Fruit fly (Drosophila melanogaster): ENCODE data around the gene Coq4.

Coq4 gene

DNA sequence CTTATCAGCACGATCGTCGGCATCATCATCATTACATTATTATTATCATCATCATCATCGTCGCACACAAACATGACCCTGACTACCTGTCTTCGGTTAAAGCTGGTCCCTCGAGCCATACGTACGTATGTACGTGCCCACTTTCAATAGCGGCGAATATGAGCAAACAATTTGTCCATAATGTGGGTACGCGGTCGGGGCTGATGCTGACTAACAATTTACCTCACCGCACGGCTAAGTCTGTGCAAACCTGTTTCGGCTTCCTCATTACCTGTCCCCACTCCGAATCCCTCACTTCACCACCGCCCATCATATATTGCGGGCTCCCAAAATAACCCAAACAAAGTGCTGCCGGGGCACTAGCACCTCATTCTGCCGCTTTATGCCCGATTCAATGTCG lies 3.0 kb downstream of the Coq4 start (continued):
- TF ChIP-seq CG12236 (GFP tag; optimal IDR thresholded peaks at IDR 0.05) = no peak
- peak; percentile 46 for TF ChIP-seq kay (GFP tag; optimal IDR thresholded peaks at IDR 0.05)
- TF ChIP-seq cad (GFP tag; optimal IDR thresholded peaks at IDR 0.05) = no peak
- TF ChIP-seq ftz-f1 (GFP tag; optimal IDR thresholded peaks at IDR 0.05) = peak; percentile 21
- no peak for TF ChIP-seq Bteb2 (GFP tag; optimal IDR thresholded peaks at IDR 0.05)
- no peak for TF ChIP-seq PHDP (tag; optimal IDR thresholded peaks at IDR 0.05)
- TF ChIP-seq Med (GFP tag) = peak; percentile 48
- no peak for TF ChIP-seq CG2120 (GFP tag; optimal IDR thresholded peaks at IDR 0.05)
- no peak for TF ChIP-seq NC2β (GFP tag; optimal IDR thresholded peaks at IDR 0.05)
- no peak for TF ChIP-seq ab (GFP tag; optimal IDR thresholded peaks at IDR 0.05)
- 0 out of 2 replicates have a peak, but pooled peaks have one; percentile 9 for TF ChIP-seq CG16779 (GFP tag; IDR thresholded peaks at IDR 0.05)
- peak; percentile 15 for TF ChIP-seq kni (GFP tag; optimal IDR thresholded peaks at IDR 0.05)
- no peak for TF ChIP-seq Dref (GFP tag; IDR thresholded peaks at IDR 0.05)
- no peak for TF ChIP-seq CG30403 (GFP tag; optimal IDR thresholded peaks at IDR 0.05)
- TF ChIP-seq Gug (GFP tag; IDR thresholded peaks at IDR 0.05) = no peak
- no peak for TF ChIP-seq sug (tag; optimal IDR thresholded peaks at IDR 0.05)
- 0 out of 2 replicates have a peak, but pooled peaks have one; percentile 22 for TF ChIP-seq CG5953 (GFP tag; IDR thresholded peaks at IDR 0.05)
- TF ChIP-seq CG18011 (GFP tag; optimal IDR thresholded peaks at IDR 0.05) = no peak
- no peak for TF ChIP-seq dm (GFP tag; optimal IDR thresholded peaks at IDR 0.05)
- TF ChIP-seq CG8089 (GFP tag; optimal IDR thresholded peaks at IDR 0.05) = no peak
- no peak for TF ChIP-seq CG2202 (tag; optimal IDR thresholded peaks at IDR 0.05)
- no peak for TF ChIP-seq pnt (GFP tag; optimal IDR thresholded peaks at IDR 0.05)
- peak; percentile 81 for TF ChIP-seq crol (GFP tag; IDR thresholded peaks at IDR 0.05)
- TF ChIP-seq HHEX (GFP tag; optimal IDR thresholded peaks at IDR 0.05) = no peak
- TF ChIP-seq dmrt99B (tag; optimal IDR thresholded peaks at IDR 0.05) = no peak
- no peak for TF ChIP-seq Ptx1 (GFP tag; IDR thresholded peaks at IDR 0.05)

- peak; percentile 77 for TF ChIP-seq CG16863 (GFP tag; optimal IDR thresholded peaks at IDR 0.05)
- TF ChIP-seq psq (GFP tag; optimal IDR thresholded peaks at IDR 0.05) = peak; percentile 55
- peak; percentile 77 for TF ChIP-seq CG10979 (tag; optimal IDR thresholded peaks at IDR 0.05)
- peak; percentile 84 for TF ChIP-seq CG30403 (GFP tag; optimal IDR thresholded peaks at IDR 0.05)
- TF ChIP-seq CG17361 (GFP tag; IDR thresholded peaks at IDR 0.05) = peak; percentile 93
- TF ChIP-seq zen2 (GFP tag; IDR thresholded peaks at IDR 0.05; ENCODE audit: partially characterized antibody) = no peak
- TF ChIP-seq bbx (GFP tag; IDR thresholded peaks at IDR 0.05; ENCODE audit: partially characterized antibody) = peak; percentile 56; the same call in 1 of the 2 replicates
- peak; percentile 80 for TF ChIP-seq CG33213 (GFP tag; optimal IDR thresholded peaks at IDR 0.05)
- TF ChIP-seq schlank (tag; optimal IDR thresholded peaks at IDR 0.05) = no peak
- TF ChIP-seq hth (optimal IDR thresholded peaks at IDR 0.05) = no peak
- peak; percentile 62 for TF ChIP-seq CG13287 (GFP tag; IDR thresholded peaks at IDR 0.05; ENCODE audit: partially characterized antibody)
- TF ChIP-seq run (tag; optimal IDR thresholded peaks at IDR 0.05) = no peak
- TF ChIP-seq croc (GFP tag; conservative IDR thresholded peaks at IDR 0.05) = peak; percentile 86
- peak; percentile 67 for TF ChIP-seq Nf-YC (tag; optimal IDR thresholded peaks at IDR 0.05)
- no peak for TF ChIP-seq eve (GFP tag; optimal IDR thresholded peaks at IDR 0.05)
- peak; percentile 87 for TF ChIP-seq Fer3 (tag; optimal IDR thresholded peaks at IDR 0.05)
- peak; percentile 80 for TF ChIP-seq oc (tag; optimal IDR thresholded peaks at IDR 0.05)
- peak; percentile 97 for TF ChIP-seq ase (GFP tag; IDR thresholded peaks at IDR 0.05)
- TF ChIP-seq grn (GFP tag; optimal IDR thresholded peaks at IDR 0.05) = peak; percentile 77
- peak; percentile 53 for TF ChIP-seq CG10431 (GFP tag; optimal IDR thresholded peaks at IDR 0.05)
- TF ChIP-seq CG7963 (GFP tag; IDR thresholded peaks at IDR 0.05; ENCODE audit: partially characterized antibody) = no peak
- TF ChIP-seq crol (GFP tag; IDR thresholded peaks at IDR 0.05) = peak; percentile 60
- peak; percentile 80 for TF ChIP-seq Dip3 (GFP tag; optimal IDR thresholded peaks at IDR 0.05)
- TF ChIP-seq B-H1 (GFP tag; IDR thresholded peaks at IDR 0.05) = peak; percentile 93
- TF ChIP-seq disco-r (GFP tag; optimal IDR thresholded peaks at IDR 0.05) = no peak
- TF ChIP-seq Oli (tag; optimal IDR thresholded peaks at IDR 0.05) = peak; percentile 80
- TF ChIP-seq CG6689 (GFP tag; IDR thresholded peaks at IDR 0.05) = peak; percentile 96
- TF ChIP-seq Ets65A (GFP tag) = peak; percentile 99
- peak; percentile 87 for TF ChIP-seq CG4424 (GFP tag; optimal IDR thresholded peaks at IDR 0.05)
Observed at dm6 chr3L:17428779-17429178, 4.6 kb downstream of the Coq4 start, which contains the start of gene Gorab. Gene Gorab (minus strand): TSS chr3L:17428836.
